Worm (Caenorhabditis elegans): ENCODE measurements around the gene nep-1.

DNA sequence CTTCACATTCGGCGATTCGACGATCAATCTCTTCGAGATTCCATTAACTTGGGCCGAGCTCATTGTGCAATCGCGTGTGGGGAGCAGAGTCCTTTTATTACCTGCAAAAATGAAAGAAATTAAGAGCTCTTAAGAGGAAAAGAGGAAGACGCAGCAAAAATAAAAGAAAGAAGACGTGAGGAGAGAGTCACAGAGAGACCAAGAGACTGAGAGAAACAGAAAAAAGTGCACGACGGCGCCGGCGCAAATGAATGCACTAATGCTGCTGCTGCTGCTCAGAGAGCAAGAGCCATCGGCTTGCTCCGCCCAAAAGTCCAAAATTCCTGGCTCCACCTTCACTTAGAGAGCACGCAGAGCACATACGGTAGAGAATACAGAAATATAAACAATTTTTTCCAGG is 43.2 kb upstream of the nep-1 start, which contains the start of gene inos-1:
- TF ChIP-seq pqm-1 (tag; optimal IDR thresholded peaks at IDR 0.05) (no peak), pha-4 (tag; optimal IDR thresholded peaks at IDR 0.05) (no peak), ceh-30 (tag; optimal IDR thresholded peaks at IDR 0.05) (no peak), dve-1 (tag; optimal IDR thresholded peaks at IDR 0.05) (no peak), elt-2 (tag; optimal IDR thresholded peaks at IDR 0.05) (no peak), hlh-13 (GFP tag; optimal IDR thresholded peaks at IDR 0.05) (no peak), hlh-6 (tag; optimal IDR thresholded peaks at IDR 0.05) (no peak), tbx-7 (tag; optimal IDR thresholded peaks at IDR 0.05) (no peak), nfya-1 (tag; optimal IDR thresholded peaks at IDR 0.05) (no peak), ceh-22 (tag; optimal IDR thresholded peaks at IDR 0.05) (no peak)
